Fruit fly (Drosophila melanogaster): ENCODE data around the gene Octalpha2R.

Octalpha2R gene

dm6 chr3R:18798759-18799158 is 50.3 kb downstream of the Octalpha2R start:
- TF ChIP-seq Vsx1 (GFP tag; optimal IDR thresholded peaks at IDR 0.05) (no peak), CG9817 (tag; optimal IDR thresholded peaks at IDR 0.05) (no peak), GATAe (GFP tag; conservative IDR thresholded peaks at IDR 0.05) (no peak), CG17186 (GFP tag; optimal IDR thresholded peaks at IDR 0.05) (no peak), CG13287 (GFP tag; IDR thresholded peaks at IDR 0.05; ENCODE audit: partially characterized antibody) (0 out of 2 replicates have a peak, but pooled peaks have one; percentile 7), CG4360 (GFP tag; IDR thresholded peaks at IDR 0.05) (no peak), chinmo (GFP tag; IDR thresholded peaks at IDR 0.05; ENCODE audit: partially characterized antibody) (0 out of 4 replicates have a peak, but pooled peaks have one; percentile 26), so (GFP tag; IDR thresholded peaks at IDR 0.05) (no peak), cad (GFP tag; optimal IDR thresholded peaks at IDR 0.05) (no peak), br (optimal IDR thresholded peaks at IDR 0.05) (no peak), CG14860 (GFP tag; IDR thresholded peaks at IDR 0.05; ENCODE audit: partially characterized antibody) (no peak), Fer2 (tag; optimal IDR thresholded peaks at IDR 0.05) (no peak), salm (tag; optimal IDR thresholded peaks at IDR 0.05) (no peak), chn (GFP tag; optimal IDR thresholded peaks at IDR 0.05) (no peak), CG8290 (GFP tag; optimal IDR thresholded peaks at IDR 0.05) (no peak), CG8290 (tag; optimal IDR thresholded peaks at IDR 0.05) (peak in 1 of 2 experiments; percentile 18), CG10543 (GFP tag; optimal IDR thresholded peaks at IDR 0.05) (no peak), zfh1 (GFP tag; IDR thresholded peaks at IDR 0.05) (no peak), dan (GFP tag; IDR thresholded peaks at IDR 0.05) (no peak), Jarid2 (GFP tag; optimal IDR thresholded peaks at IDR 0.05) (no peak), Dad (GFP tag; optimal IDR thresholded peaks at IDR 0.05) (no peak), CG17829 (tag; optimal IDR thresholded peaks at IDR 0.05) (no peak), sens-2 (GFP tag; IDR thresholded peaks at IDR 0.05) (no peak), BtbVII (GFP tag; optimal IDR thresholded peaks at IDR 0.05) (no peak), ERR (GFP tag; optimal IDR thresholded peaks at IDR 0.05) (peak; percentile 84), fd64A (GFP tag; optimal IDR thresholded peaks at IDR 0.05) (no peak), lab (GFP tag; optimal IDR thresholded peaks at IDR 0.05) (no peak), CG1647 (GFP tag; optimal IDR thresholded peaks at IDR 0.05) (no peak), pb (GFP tag; optimal IDR thresholded peaks at IDR 0.05) (no peak), pros (GFP tag; optimal IDR thresholded peaks at IDR 0.05) (no peak), CG6689 (GFP tag; IDR thresholded peaks at IDR 0.05) (no peak), CTCF (GFP tag; optimal IDR thresholded peaks at IDR 0.05) (peak; percentile 28), Optix (GFP tag; IDR thresholded peaks at IDR 0.05) (no peak), CG17359 (tag; optimal IDR thresholded peaks at IDR 0.05) (no peak), stc (GFP tag; IDR thresholded peaks at IDR 0.05) (no peak), ftz-f1 (GFP tag; optimal IDR thresholded peaks at IDR 0.05) (peak; percentile 80), CG5180 (GFP tag; optimal IDR thresholded peaks at IDR 0.05) (no peak), prd (optimal IDR thresholded peaks at IDR 0.05) (no peak), prd (GFP tag; IDR thresholded peaks at IDR 0.05) (no peak), Rfx (GFP tag; IDR thresholded peaks at IDR 0.05) (peak; percentile 8; the same call in 1 of the 2 replicates), onecut (GFP tag; IDR thresholded peaks at IDR 0.05) (peak; percentile 77), fd3F (GFP tag; optimal IDR thresholded peaks at IDR 0.05) (no peak)

- TF ChIP-seq CG43689 (GFP tag; IDR thresholded peaks at IDR 0.05) (no peak), Mad (GFP tag; optimal IDR thresholded peaks at IDR 0.05) (no peak), CG2120 (GFP tag; optimal IDR thresholded peaks at IDR 0.05) (no peak), Drgx (GFP tag; IDR thresholded peaks at IDR 0.05) (peak; percentile 27; the same call in 1 of the 2 replicates)
These were observed 52.8 kb downstream of the Octalpha2R start for dm6 chr3R:18796256-18796655.

Measured in whole organism, embryonic.